Fruit fly (Drosophila melanogaster): ENCODE results near the gene CG11563.

The CG11563 gene

dm6 chr3R:31704524-31705215 is 32.2 kb upstream of the CG11563 start (continued):
- TF ChIP-seq caup (GFP tag; optimal IDR thresholded peaks at IDR 0.05; ENCODE audit: severe bottlenecking), result no peak
- no peak for TF ChIP-seq sd (tag; optimal IDR thresholded peaks at IDR 0.05)
- TF ChIP-seq CG12071 (GFP tag; optimal IDR thresholded peaks at IDR 0.05), result no peak
- TF ChIP-seq CG8359 (GFP tag; optimal IDR thresholded peaks at IDR 0.05; ENCODE audit: borderline replicate concordance), result peak; percentile 20
- no peak; the same call in 3 of the 4 replicates for TF ChIP-seq Gug (GFP tag; IDR thresholded peaks at IDR 0.05)
- no peak for TF ChIP-seq Opbp (GFP tag; IDR thresholded peaks at IDR 0.05; ENCODE audit: partially characterized antibody)
- no peak for TF ChIP-seq sr (GFP tag; IDR thresholded peaks at IDR 0.05)
- TF ChIP-seq Max (GFP tag; optimal IDR thresholded peaks at IDR 0.05), result no peak
- peak; percentile 62 for TF ChIP-seq CG6689 (GFP tag; IDR thresholded peaks at IDR 0.05)
- TF ChIP-seq btn (GFP tag; optimal IDR thresholded peaks at IDR 0.05), result no peak
- TF ChIP-seq CG13123 (GFP tag; optimal IDR thresholded peaks at IDR 0.05), result peak; percentile 7
- peak; percentile 15 for TF ChIP-seq CG1233 (GFP tag; optimal IDR thresholded peaks at IDR 0.05)
- no peak for TF ChIP-seq HLHmδ (GFP tag; optimal IDR thresholded peaks at IDR 0.05)
- no peak for TF ChIP-seq Hmr (GFP tag; optimal IDR thresholded peaks at IDR 0.05)
- TF ChIP-seq CG7963 (GFP tag; IDR thresholded peaks at IDR 0.05; ENCODE audit: partially characterized antibody), result no peak
- peak; percentile 73 for TF ChIP-seq otp (GFP tag; IDR thresholded peaks at IDR 0.05)
- no peak for TF ChIP-seq CG17359 (tag; optimal IDR thresholded peaks at IDR 0.05)
- peak; percentile 76 for TF ChIP-seq CG16815 (GFP tag; optimal IDR thresholded peaks at IDR 0.05)
- TF ChIP-seq ken (GFP tag; IDR thresholded peaks at IDR 0.05), result no peak
- TF ChIP-seq Sry-δ (GFP tag; optimal IDR thresholded peaks at IDR 0.05), result no peak
- peak; percentile 72 for TF ChIP-seq gcm (GFP tag; optimal IDR thresholded peaks at IDR 0.05)
- no peak for TF ChIP-seq ci (GFP tag; IDR thresholded peaks at IDR 0.05)
- TF ChIP-seq fu2 (GFP tag; optimal IDR thresholded peaks at IDR 0.05), result no peak
- no peak for TF ChIP-seq CG9797 (GFP tag; optimal IDR thresholded peaks at IDR 0.05)
- TF ChIP-seq usp (GFP tag; optimal IDR thresholded peaks at IDR 0.05), result no peak
- peak; percentile 52 for TF ChIP-seq twi (tag; optimal IDR thresholded peaks at IDR 0.05)
- TF ChIP-seq Ssrp (tag; optimal IDR thresholded peaks at IDR 0.05), result peak; percentile 51
- no peak for TF ChIP-seq CG6683 (GFP tag; optimal IDR thresholded peaks at IDR 0.05)
- TF ChIP-seq org-1 (GFP tag; optimal IDR thresholded peaks at IDR 0.05), result no peak
- peak; percentile 38; the same call in 1 of the 2 replicates for TF ChIP-seq gt (GFP tag; IDR thresholded peaks at IDR 0.05)
- no peak for TF ChIP-seq CG17612 (GFP tag; IDR thresholded peaks at IDR 0.05)
- no peak for TF ChIP-seq CG3281 (GFP tag; optimal IDR thresholded peaks at IDR 0.05)
- no peak for TF ChIP-seq nau (GFP tag; optimal IDR thresholded peaks at IDR 0.05)
- TF ChIP-seq sc (optimal IDR thresholded peaks at IDR 0.05), result no peak
- TF ChIP-seq sc (GFP tag; optimal IDR thresholded peaks at IDR 0.05), result peak; percentile 45
- peak; percentile 1 for TF ChIP-seq CG2678 (tag; optimal IDR thresholded peaks at IDR 0.05)
- no peak for TF ChIP-seq Eip74EF (GFP tag; optimal IDR thresholded peaks at IDR 0.05)
- TF ChIP-seq dan (GFP tag; IDR thresholded peaks at IDR 0.05), result peak; percentile 71
- TF ChIP-seq en (GFP tag; optimal IDR thresholded peaks at IDR 0.05), result no peak
- TF ChIP-seq prd (optimal IDR thresholded peaks at IDR 0.05), result no peak
- TF ChIP-seq prd (GFP tag; IDR thresholded peaks at IDR 0.05), result peak; percentile 85
- TF ChIP-seq B-H2 (GFP tag; optimal IDR thresholded peaks at IDR 0.05), result no peak
- TF ChIP-seq Sry-β (GFP tag; optimal IDR thresholded peaks at IDR 0.05), result no peak
- TF ChIP-seq D (optimal IDR thresholded peaks at IDR 0.05), result peak; percentile 84
- TF ChIP-seq D (GFP tag; optimal IDR thresholded peaks at IDR 0.05), result peak; percentile 49
- no peak for TF ChIP-seq CG15269 (tag; optimal IDR thresholded peaks at IDR 0.05)
- TF ChIP-seq hkb (optimal IDR thresholded peaks at IDR 0.05), result no peak
- TF ChIP-seq hkb (GFP tag; IDR thresholded peaks at IDR 0.05), result peak; percentile 30; the same call in 1 of the 2 replicates
- peak; percentile 36 for TF ChIP-seq nerfin-1 (tag; optimal IDR thresholded peaks at IDR 0.05)
- no peak for TF ChIP-seq al (GFP tag; IDR thresholded peaks at IDR 0.05)
